Worm (Caenorhabditis elegans) whole organism, L4 larva: ENCODE data around the gene che-7.

Experiments
- daf-12 ChIP-seq: fragments of 150-350 bp; optimal IDR thresholded peaks from 2 replicates; lab custom pipeline; 2014; ENCODE audit warnings: missing biosample characterization, missing genetic modification reagents, missing genetic modification characterization
- daf-19 ChIP-seq: fragments of 200-800 bp; sonication (Bioruptor generic); conservative IDR thresholded peaks from 2 replicates; pipeline ENCODE4 v1.3.6; 2022; ENCODE audit warnings: missing genetic modification characterization, missing compliant biosample characterization
- duxl-1 ChIP-seq: sonication (generic microtip); optimal IDR thresholded peaks from 2 replicates; lab custom pipeline; 2016; ENCODE audit warnings: mild to moderate bottlenecking, missing genetic modification characterization, moderate library complexity, missing compliant biosample characterization; ENCODE audit not compliant: poor library complexity
- egl-27 ChIP-seq: sonication (generic microtip); optimal IDR thresholded peaks from 3 replicates; lab custom pipeline; 2017; ENCODE audit warnings: missing biosample characterization, missing genetic modification reagents, missing genetic modification characterization
- fos-1 ChIP-seq: fragments of 150-350 bp; optimal IDR thresholded peaks from 2 replicates; lab custom pipeline; 2014; ENCODE audit warnings: missing biosample characterization, missing genetic modification characterization
- hmg-1.1 ChIP-seq: fragments of 200-800 bp; sonication (Bioruptor generic); IDR thresholded peaks from 2 replicates; pipeline ENCODE4 v1.3.6; 2022; ENCODE audit warnings: missing genetic modification reagents, missing genetic modification characterization, missing compliant biosample characterization
- jun-1 ChIP-seq: fragments of 150-350 bp; optimal IDR thresholded peaks from 2 replicates; lab custom pipeline; 2014; ENCODE audit warnings: missing biosample characterization, missing genetic modification reagents, missing genetic modification characterization
- lin-39 ChIP-seq: fragments of 150-350 bp; optimal IDR thresholded peaks from 2 replicates; lab custom pipeline; 2014; ENCODE audit warnings: missing biosample characterization, missing genetic modification reagents, missing genetic modification characterization
- mdt-29 ChIP-seq: fragments of 200-800 bp; sonication (Bioruptor generic); IDR thresholded peaks from 2 replicates; pipeline ENCODE4 v1.3.6; 2022; ENCODE audit warnings: missing genetic modification reagents, missing genetic modification characterization, missing compliant biosample characterization
- pqm-1 ChIP-seq: sonication (generic microtip); optimal IDR thresholded peaks from 2 replicates; lab custom pipeline; 2017; ENCODE audit warnings: missing biosample characterization, missing genetic modification characterization
- snpc-4 ChIP-seq: fragments of 150-350 bp; optimal IDR thresholded peaks from 2 replicates; lab custom pipeline; 2014; ENCODE audit warnings: missing biosample characterization, missing genetic modification characterization
- tra-1 ChIP-seq: fragments of 200-800 bp; sonication (Bioruptor generic); IDR thresholded peaks from 2 replicates; pipeline ENCODE4 v1.3.6; 2022; ENCODE audit warnings: missing genetic modification reagents, missing genetic modification characterization, missing compliant biosample characterization
- zag-1 ChIP-seq: fragments of 150-350 bp; optimal IDR thresholded peaks from 2 replicates; lab custom pipeline; 2014; ENCODE audit warnings: missing biosample characterization, missing genetic modification characterization

ce11 chrV:7954552-7954951 lies 14.5 kb downstream of the che-7 start, which contains the start of gene F26D11.13:
- TF ChIP-seq tra-1 (GFP tag; lab: Robert Waterston, UW), result no peak
- TF ChIP-seq egl-27 (tag; lab: Kevin White, UChicago), result no peak
- TF ChIP-seq jun-1 (tag; lab: Kevin White, UChicago), result no peak
- TF ChIP-seq fos-1 (tag; lab: Kevin White, UChicago), result no peak
- no peak for TF ChIP-seq daf-12 (tag; lab: Kevin White, UChicago)
- TF ChIP-seq snpc-4, result no peak
- TF ChIP-seq duxl-1 (tag; lab: Kevin White, UChicago), result no peak
- TF ChIP-seq zag-1 (tag; lab: Kevin White, UChicago), result no peak
- no peak for TF ChIP-seq lin-39
- TF ChIP-seq hmg-1.1 (GFP tag; lab: Robert Waterston, UW), result no peak
- no peak for TF ChIP-seq pqm-1 (tag; lab: Kevin White, UChicago)
- no peak for TF ChIP-seq mdt-29
- TF ChIP-seq daf-19 (GFP tag; lab: Robert Waterston, UW), result no peak
